Fruit fly (Drosophila melanogaster) whole organism, wandering third instar larva: ENCODE results near the gene CG14258.

ENCODE experiments used
- dmrt93B ChIP-seq: fragments of 200-800 bp; sonication (Bioruptor generic); optimal IDR thresholded peaks from 2 replicates; lab custom pipeline; 2018; ENCODE audit warnings: missing biosample characterization, mild to moderate bottlenecking, missing genetic modification characterization
- pan ChIP-seq: fragments of >200 bp; optimal IDR thresholded peaks from 2 replicates; lab custom pipeline; 2017

DNA sequence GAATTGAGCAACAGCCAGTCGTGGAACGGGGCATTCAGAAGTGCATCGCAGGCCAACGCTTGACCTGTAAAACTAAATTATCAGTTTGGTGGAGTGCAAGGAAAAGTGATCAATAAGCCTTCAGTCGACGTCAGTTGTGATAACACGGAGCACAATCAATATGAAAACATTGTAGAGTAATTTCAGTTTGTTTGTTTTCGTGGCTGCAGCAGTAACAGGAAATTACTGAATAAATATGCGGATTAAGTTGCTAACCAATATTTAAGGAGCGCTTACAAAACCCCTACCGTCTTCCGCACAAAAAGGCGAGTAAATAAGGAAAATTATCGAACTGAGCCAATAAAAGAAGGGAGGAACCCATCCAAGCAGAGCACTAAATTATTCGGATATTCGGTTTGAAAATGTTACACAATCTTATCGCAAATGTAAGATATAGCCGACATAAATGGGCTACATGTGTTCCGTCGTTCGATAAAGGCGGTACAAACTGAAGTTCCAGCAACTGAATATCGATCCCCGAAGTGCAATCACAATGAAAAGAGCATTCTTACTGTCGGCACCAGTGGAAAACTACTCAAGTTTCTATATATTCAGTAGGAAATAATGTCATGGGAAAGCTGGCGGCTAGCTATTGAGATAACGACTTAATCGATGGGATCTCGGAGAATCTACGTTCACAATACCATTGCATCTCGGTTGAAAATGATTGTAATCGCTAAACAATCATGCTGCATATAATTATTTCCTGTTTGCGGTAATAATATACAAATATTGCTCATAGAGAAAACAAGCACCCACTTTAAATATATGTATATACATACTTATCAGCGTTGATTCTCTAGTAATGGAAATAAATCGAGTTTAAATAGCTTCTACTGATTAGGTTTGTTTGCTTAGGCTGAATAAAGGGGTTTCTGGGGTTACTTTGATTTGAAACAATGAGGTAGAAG is 43.0 kb downstream of the CG14258 start:
- TF ChIP-seq pan (lab: Kevin White, UChicago) (no peak), dmrt93B (GFP tag; lab: Kevin White, UChicago) (peak; percentile 11)
